Fruit fly (Drosophila melanogaster) whole organism, pupa: ENCODE results near the gene CG33631.
A peak's percentile ranks its signal among the peaks of the same experiment; 100 is the strongest.

Experiments
- CG13204 ChIP-seq: fragments of 200-800 bp; sonication (Bioruptor generic); optimal IDR thresholded peaks from 2 replicates; lab custom pipeline; 2018; ENCODE audit warnings: missing biosample characterization, mild to moderate bottlenecking, missing genetic modification characterization, moderate library complexity
- CG15710 ChIP-seq: fragments of 200-800 bp; sonication (Bioruptor generic); optimal IDR thresholded peaks from 2 replicates; lab custom pipeline; 2018; ENCODE audit warnings: missing biosample characterization, mild to moderate bottlenecking, missing genetic modification characterization, moderate library complexity
- CG9948 ChIP-seq: fragments of 200-800 bp; sonication (Bioruptor generic); optimal IDR thresholded peaks from 2 replicates; lab custom pipeline; 2018; ENCODE audit warnings: missing biosample characterization, mild to moderate bottlenecking, missing genetic modification characterization, moderate library complexity
- D1 ChIP-seq: fragments of 200-800 bp; sonication (Bioruptor generic); optimal IDR thresholded peaks from 2 replicates; lab custom pipeline; 2018; ENCODE audit warnings: missing biosample characterization, mild to moderate bottlenecking, missing genetic modification characterization, moderate library complexity

DNA sequence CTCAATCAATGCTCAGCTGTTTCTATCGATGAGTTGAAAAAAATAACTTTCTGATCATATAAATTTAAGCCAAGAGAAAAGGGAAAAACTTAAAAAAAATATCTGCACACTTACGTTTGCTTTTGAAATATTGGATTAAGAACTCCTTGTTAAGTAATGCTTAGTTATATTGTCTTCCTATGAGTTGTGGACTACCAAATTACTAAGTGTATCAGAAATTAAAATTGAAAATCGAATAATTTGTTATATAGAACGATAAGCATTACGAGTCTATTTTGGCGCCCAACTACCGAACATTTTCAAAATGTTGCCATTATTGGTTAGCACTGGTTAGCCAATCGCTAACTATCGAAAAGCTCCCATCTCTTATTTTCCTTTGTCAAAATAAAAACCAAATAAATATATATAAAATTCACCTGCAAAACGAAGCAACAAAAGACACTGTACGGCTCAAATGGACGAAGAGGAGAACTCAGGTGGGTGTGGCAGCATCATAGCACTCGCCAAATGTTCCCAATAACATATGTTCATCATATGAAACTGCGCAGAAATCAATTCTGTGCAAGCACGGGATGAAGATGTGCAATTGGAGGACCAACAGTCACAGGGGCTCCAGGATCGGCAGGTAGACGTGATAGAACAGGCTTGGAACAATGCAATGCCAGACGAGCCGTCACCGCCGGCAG, 14.8 kb upstream of the CG33631 start, which contains the start of gene ohgt:
- TF ChIP-seq D1 (tag; lab: Kevin White, UChicago), result no peak
- TF ChIP-seq CG9948 (tag; lab: Kevin White, UChicago), result peak; percentile 27
- TF ChIP-seq CG13204 (GFP tag; lab: Kevin White, UChicago), result no peak
- no peak for TF ChIP-seq CG15710
